Fruit fly (Drosophila melanogaster): ENCODE measurements around the gene CG5245.
A peak's percentile ranks its signal among the peaks of the same experiment; 100 is the strongest.

Gene CG5245

dm6 chr3R:12439401-12440143 is 10.2 kb downstream of the CG5245 start, which contains the start of gene Desat1 (continued):
- TF ChIP-seq unc-4 (GFP tag; IDR thresholded peaks at IDR 0.05; ENCODE audit: partially characterized antibody) (peak; percentile 93), Vsx1 (GFP tag; optimal IDR thresholded peaks at IDR 0.05) (no peak), nerfin-1 (tag; optimal IDR thresholded peaks at IDR 0.05) (peak; percentile 19), Hey (tag; optimal IDR thresholded peaks at IDR 0.05) (no peak), D19A (tag; optimal IDR thresholded peaks at IDR 0.05) (peak; percentile 55), bbx (GFP tag; IDR thresholded peaks at IDR 0.05; ENCODE audit: partially characterized antibody) (peak; percentile 96), CG34224 (GFP tag; IDR thresholded peaks at IDR 0.05; ENCODE audit: partially characterized antibody) (peak; percentile 94), hbn (GFP tag; IDR thresholded peaks at IDR 0.05; ENCODE audit: partially characterized antibody) (peak; percentile 89), az2 (GFP tag; optimal IDR thresholded peaks at IDR 0.05) (no peak), Xbp1 (GFP tag; optimal IDR thresholded peaks at IDR 0.05) (no peak), Chrac-16 (GFP tag; optimal IDR thresholded peaks at IDR 0.05) (no peak), CG16815 (GFP tag; optimal IDR thresholded peaks at IDR 0.05) (no peak), CG4424 (GFP tag; optimal IDR thresholded peaks at IDR 0.05) (no peak), Pdp1 (GFP tag; optimal IDR thresholded peaks at IDR 0.05) (peak in 1 of 2 experiments; percentile 60), Lim3 (GFP tag; IDR thresholded peaks at IDR 0.05) (no peak), gfzf (GFP tag; optimal IDR thresholded peaks at IDR 0.05) (peak; percentile 34), sug (tag; optimal IDR thresholded peaks at IDR 0.05) (peak; percentile 22), Atf3 (GFP tag; optimal IDR thresholded peaks at IDR 0.05) (no peak), BtbVII (GFP tag; optimal IDR thresholded peaks at IDR 0.05) (peak; percentile 46), GATAe (GFP tag; conservative IDR thresholded peaks at IDR 0.05) (no peak), mld (GFP tag; IDR thresholded peaks at IDR 0.05; ENCODE audit: partially characterized antibody) (peak; percentile 72), CG6791 (GFP tag; IDR thresholded peaks at IDR 0.05; ENCODE audit: partially characterized antibody) (peak; percentile 95), gsb-n (tag; optimal IDR thresholded peaks at IDR 0.05) (no peak), CG13624 (GFP tag; optimal IDR thresholded peaks at IDR 0.05) (peak; percentile 29), sob (GFP tag; IDR thresholded peaks at IDR 0.05) (no peak), HmgD (GFP tag; optimal IDR thresholded peaks at IDR 0.05) (no peak), CG17612 (GFP tag; IDR thresholded peaks at IDR 0.05) (no peak), CG16813 (GFP tag; IDR thresholded peaks at IDR 0.05; ENCODE audit: partially characterized antibody) (peak; percentile 90), Dek (tag; optimal IDR thresholded peaks at IDR 0.05) (no peak), NC2β (GFP tag; optimal IDR thresholded peaks at IDR 0.05) (peak; percentile 4), bigmax (GFP tag; optimal IDR thresholded peaks at IDR 0.05) (no peak), CG18011 (GFP tag; optimal IDR thresholded peaks at IDR 0.05) (no peak), CG13424 (tag; optimal IDR thresholded peaks at IDR 0.05) (no peak), CG15696 (tag; optimal IDR thresholded peaks at IDR 0.05) (no peak), CG34376 (GFP tag; optimal IDR thresholded peaks at IDR 0.05) (peak; percentile 74), CG1647 (GFP tag; optimal IDR thresholded peaks at IDR 0.05) (no peak), CG8944 (GFP tag; optimal IDR thresholded peaks at IDR 0.05) (no peak), NFAT (GFP tag; IDR thresholded peaks at IDR 0.05) (peak; percentile 9; the same call in 1 of the 2 replicates), lov (optimal IDR thresholded peaks at IDR 0.05) (no peak), lov (GFP tag; IDR thresholded peaks at IDR 0.05) (no peak), her (GFP tag; optimal IDR thresholded peaks at IDR 0.05) (no peak), Aef1 (GFP tag; IDR thresholded peaks at IDR 0.05) (no peak), Dll (GFP tag; IDR thresholded peaks at IDR 0.05; ENCODE audit: partially characterized antibody) (peak; percentile 93), CG11504 (tag; optimal IDR thresholded peaks at IDR 0.05) (no peak), cad (GFP tag; optimal IDR thresholded peaks at IDR 0.05) (no peak), Neu2 (GFP tag; optimal IDR thresholded peaks at IDR 0.05; ENCODE audit: borderline replicate concordance) (no peak), CG1529 (GFP tag; optimal IDR thresholded peaks at IDR 0.05) (no peak), CG14050 (GFP tag; IDR thresholded peaks at IDR 0.05) (no peak), Hr39 (optimal IDR thresholded peaks at IDR 0.05) (no peak), CG16779 (GFP tag; IDR thresholded peaks at IDR 0.05) (no peak)

All from whole organism, embryonic.